Worm (Caenorhabditis elegans) whole organism, L4 larva: Measurements from ENCODE around the gene acr-5.
A peak's percentile ranks its signal among the peaks of the same experiment; 100 is the strongest.

Experiments used
- D1046.2 ChIP-seq: fragments of 200-800 bp; sonication (Bioruptor generic); IDR thresholded peaks from 2 replicates; pipeline ENCODE4 v1.3.6; 2022; ENCODE audit warnings: missing genetic modification characterization, missing compliant biosample characterization
- Y105C5A.15 ChIP-seq: fragments of 200-800 bp; sonication (Bioruptor generic); IDR thresholded peaks from 2 replicates; pipeline ENCODE4 v1.3.6; 2022; ENCODE audit warnings: missing genetic modification characterization, missing compliant biosample characterization
- aha-1 ChIP-seq: fragments of 150-350 bp; peaks from one replicate; lab custom pipeline; 2014; ENCODE audit warnings: missing biosample characterization, missing genetic modification characterization
- ces-1 ChIP-seq: fragments of 150-350 bp; sonication (generic microtip); optimal IDR thresholded peaks from 4 replicates; lab custom pipeline; 2014; ENCODE audit warnings: missing biosample characterization, missing genetic modification reagents, missing genetic modification characterization
- ctbp-1 ChIP-seq: fragments of 200-800 bp; sonication (Bioruptor generic); IDR thresholded peaks from 2 replicates; pipeline ENCODE4 v1.3.6; 2022; ENCODE audit warnings: missing genetic modification reagents, missing genetic modification characterization, missing compliant biosample characterization
- daf-19 ChIP-seq: fragments of 200-800 bp; sonication (Bioruptor generic); conservative IDR thresholded peaks from 2 replicates; pipeline ENCODE4 v1.3.6; 2022; ENCODE audit warnings: missing genetic modification characterization, missing compliant biosample characterization
- dmd-9 ChIP-seq: fragments of 200-800 bp; sonication (Bioruptor generic); IDR thresholded peaks from 2 replicates; pipeline ENCODE4 v1.3.6; 2022; ENCODE audit warnings: missing genetic modification reagents, missing genetic modification characterization, missing compliant biosample characterization
- dve-1 ChIP-seq: sonication (generic microtip); optimal IDR thresholded peaks from 2 replicates; lab custom pipeline; 2017; ENCODE audit warnings: antibody characterized with exemption, mild to moderate bottlenecking, missing genetic modification characterization, missing compliant biosample characterization; ENCODE audit not compliant: insufficient read depth
- egl-43 ChIP-seq: fragments of 200-800 bp; sonication (Bioruptor generic); IDR thresholded peaks from 2 replicates; pipeline ENCODE4 v1.3.6; 2022; ENCODE audit warnings: missing genetic modification reagents, missing genetic modification characterization, missing compliant biosample characterization
- hif-1 ChIP-seq, 2 experiments: sonication (generic microtip); optimal IDR thresholded peaks; 2 replicates each; lab custom pipeline; 2016 to 2017; ENCODE audit warnings: missing compliant biosample characterization in 2 of 2, missing genetic modification characterization in 2 of 2, missing genetic modification reagents in 2 of 2, missing genotype in 2 of 2, mild to moderate bottlenecking in 1 of 2
- lim-7 ChIP-seq: fragments of 200-800 bp; sonication (Bioruptor generic); IDR thresholded peaks from 2 replicates; pipeline ENCODE4 v1.3.6; 2022; ENCODE audit warnings: missing genetic modification characterization, missing compliant biosample characterization
- lin-38 ChIP-seq: fragments of 200-800 bp; sonication (Bioruptor generic); IDR thresholded peaks from 2 replicates; pipeline ENCODE4 v1.3.6; 2022; ENCODE audit warnings: missing genetic modification reagents, missing genetic modification characterization, missing compliant biosample characterization
- mxl-3 ChIP-seq: fragments of 200-800 bp; sonication (Bioruptor generic); optimal IDR thresholded peaks from 2 replicates; lab custom pipeline; 2018; ENCODE audit warnings: mild to moderate bottlenecking, missing genetic modification characterization, missing compliant biosample characterization
- nhr-10 ChIP-seq: fragments of 150-350 bp; optimal IDR thresholded peaks from 2 replicates; lab custom pipeline; 2014; ENCODE audit warnings: missing biosample characterization, missing genetic modification characterization
- nhr-11 ChIP-seq: fragments of 150-350 bp; optimal IDR thresholded peaks from 2 replicates; lab custom pipeline; 2014; ENCODE audit warnings: missing biosample characterization, missing genetic modification characterization
- nhr-25 ChIP-seq: sonication (generic microtip); optimal IDR thresholded peaks from 2 replicates; lab custom pipeline; 2017; ENCODE audit warnings: missing genetic modification characterization, mild to moderate bottlenecking, missing compliant biosample characterization, antibody characterized with exemption, moderate library complexity, borderline replicate concordance; ENCODE audit not compliant: insufficient read depth
- spr-1 ChIP-seq: sonication (generic microtip); optimal IDR thresholded peaks from 2 replicates; lab custom pipeline; 2016; ENCODE audit warnings: mild to moderate bottlenecking, missing genetic modification characterization, missing compliant biosample characterization

Gene acr-5

ce11 chrIII:6462610-6463009 lies 52.0 kb downstream of the acr-5 start, which contains the start of gene T26A5.8 (continued):
- TF ChIP-seq spr-1 (tag; lab: Kevin White, UChicago) (peak; percentile 20), D1046.2 (GFP tag; lab: Robert Waterston, UW) (no peak), nhr-11 (tag; lab: Kevin White, UChicago) (no peak), ces-1 (GFP tag; lab: Kevin White, UChicago) (no peak), nhr-25 (tag; lab: Kevin White, UChicago) (no peak), daf-19 (GFP tag; lab: Robert Waterston, UW) (no peak), egl-43 (GFP tag; lab: Robert Waterston, UW) (no peak), ctbp-1 (GFP tag; lab: Robert Waterston, UW) (no peak), dmd-9 (GFP tag; lab: Robert Waterston, UW) (no peak), lim-7 (GFP tag; lab: Robert Waterston, UW) (no peak), nhr-10 (no peak), mxl-3 (GFP tag; lab: Kevin White, UChicago) (no peak), dve-1 (tag; lab: Kevin White, UChicago) (no peak), lin-38 (GFP tag; lab: Robert Waterston, UW) (peak; percentile 60)

- peak; percentile 49 for TF ChIP-seq aha-1
- TF ChIP-seq Y105C5A.15 (GFP tag; lab: Robert Waterston, UW) = 0 out of 2 replicates have a peak, but pooled peaks have one; percentile 18
- TF ChIP-seq hif-1 (tag; optimal IDR thresholded peaks at IDR 0.05; lab: Kevin White, UChicago) = no peak
These were observed 54.8 kb downstream of the acr-5 start, which contains the start of gene algn-1 for ce11 chrIII:6459820-6460219. algn-1 (plus strand) TSS chrIII:6460120.
